Worm (Caenorhabditis elegans) whole organism, L3 larva: Measurements from ENCODE around the gene R03H10.11.

Experiments used
- ZK546.5 ChIP-seq: sonication (generic microtip); optimal IDR thresholded peaks from 2 replicates; lab custom pipeline; 2017; ENCODE audit warnings: missing biosample characterization, missing genetic modification characterization
- ama-1 ChIP-seq: fragments of 150-350 bp; optimal IDR thresholded peaks from 2 replicates; lab custom pipeline; 2018
- ceh-16 ChIP-seq: sonication (generic microtip); optimal IDR thresholded peaks from 2 replicates; lab custom pipeline; 2017; ENCODE audit warnings: missing biosample characterization, missing genetic modification characterization
- ceh-82 ChIP-seq: fragments of 150-350 bp; optimal IDR thresholded peaks from 2 replicates; lab custom pipeline; 2014; ENCODE audit warnings: missing biosample characterization, missing genetic modification characterization
- egl-5 ChIP-seq: fragments of 150-350 bp; optimal IDR thresholded peaks from 2 replicates; lab custom pipeline; 2017; ENCODE audit warnings: missing biosample characterization, missing genetic modification reagents, missing genetic modification characterization, inconsistent platforms
- elt-2 ChIP-seq: sonication (generic microtip); optimal IDR thresholded peaks from 2 replicates; lab custom pipeline; 2016; ENCODE audit warnings: missing genetic modification reagents, mild to moderate bottlenecking, missing genetic modification characterization, missing compliant biosample characterization
- fkh-10 ChIP-seq: sonication (generic microtip); optimal IDR thresholded peaks from 2 replicates; lab custom pipeline; 2017; ENCODE audit warnings: missing biosample characterization, missing genetic modification reagents, missing genetic modification characterization
- lin-15B ChIP-seq: fragments of 150-350 bp; optimal IDR thresholded peaks from 2 replicates; lab custom pipeline; 2014; ENCODE audit warnings: missing biosample characterization, missing genetic modification characterization
- mdl-1 ChIP-seq: fragments of 150-350 bp; optimal IDR thresholded peaks from 2 replicates; lab custom pipeline; 2014; ENCODE audit warnings: missing biosample characterization, missing genetic modification characterization
- nhr-11 ChIP-seq: fragments of 150-350 bp; optimal IDR thresholded peaks from 2 replicates; lab custom pipeline; 2014; ENCODE audit warnings: missing biosample characterization, missing genetic modification characterization
- nhr-23 ChIP-seq: fragments of 150-350 bp; optimal IDR thresholded peaks from 2 replicates; lab custom pipeline; 2014; ENCODE audit warnings: missing biosample characterization, missing genetic modification reagents, missing genetic modification characterization
- pqm-1 ChIP-seq: fragments of 150-350 bp; optimal IDR thresholded peaks from 2 replicates; lab custom pipeline; 2017; ENCODE audit warnings: missing biosample characterization, missing genetic modification characterization, inconsistent platforms
- snpc-4 ChIP-seq: fragments of 150-350 bp; optimal IDR thresholded peaks from 2 replicates; lab custom pipeline; 2014; ENCODE audit warnings: missing biosample characterization, missing genetic modification characterization
- unc-39 ChIP-seq: sonication (generic microtip); optimal IDR thresholded peaks from 4 replicates; lab custom pipeline; 2017; ENCODE audit warnings: missing biosample characterization, missing genetic modification characterization

DNA sequence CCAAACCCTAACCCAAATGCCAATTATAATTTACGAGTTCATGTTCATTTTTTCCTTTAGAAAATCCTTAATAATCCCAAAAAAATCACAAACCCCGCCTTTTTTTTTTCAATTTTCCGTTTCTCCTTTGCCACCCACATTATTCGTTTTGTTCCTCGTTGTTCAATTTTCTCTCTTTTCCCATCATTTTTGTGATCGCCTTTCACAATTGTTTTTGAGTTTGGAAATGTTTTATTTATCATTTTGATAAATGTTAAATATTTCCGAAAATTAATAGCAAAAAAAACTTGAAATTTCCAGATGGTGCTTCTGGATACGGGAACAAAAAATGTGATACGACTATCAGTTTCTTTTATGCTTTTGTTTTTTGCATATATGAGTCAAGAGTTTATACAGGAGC, 32.9 kb downstream of the R03H10.11 start, which contains the start of gene F31D5.2:
- TF ChIP-seq ama-1 (lab: Kevin White, UChicago) = no peak
- no peak for TF ChIP-seq mdl-1 (tag; lab: Kevin White, UChicago)
- TF ChIP-seq ceh-82 (tag; lab: Kevin White, UChicago) = no peak
- no peak for TF ChIP-seq egl-5 (tag; lab: Kevin White, UChicago)
- no peak for TF ChIP-seq lin-15B (tag; lab: Kevin White, UChicago)
- TF ChIP-seq nhr-11 (tag; lab: Kevin White, UChicago) = no peak
- no peak for TF ChIP-seq snpc-4
- no peak for TF ChIP-seq ZK546.5 (tag; lab: Kevin White, UChicago)
- TF ChIP-seq nhr-23 (tag; lab: Kevin White, UChicago) = no peak
- TF ChIP-seq elt-2 (tag; lab: Kevin White, UChicago) = no peak
- no peak for TF ChIP-seq fkh-10 (GFP tag; lab: Kevin White, UChicago)
- no peak for TF ChIP-seq pqm-1 (tag; lab: Kevin White, UChicago)
- TF ChIP-seq ceh-16 (tag; lab: Kevin White, UChicago) = no peak
- TF ChIP-seq unc-39 (tag; lab: Kevin White, UChicago) = no peak
